Worm (Caenorhabditis elegans): ENCODE data around the gene T07D3.2.

ce11 chrII:911680-912079, 9.9 kb downstream of the T07D3.2 start, which contains the start of gene fbxc-31:
- TF ChIP-seq elt-3 (tag; optimal IDR thresholded peaks at IDR 0.05) (no peak), sem-4 (tag; optimal IDR thresholded peaks at IDR 0.05) (no peak), unc-39 (tag; optimal IDR thresholded peaks at IDR 0.05) (no peak), lin-13 (GFP tag; optimal IDR thresholded peaks at IDR 0.05) (no peak), nhr-237 (tag; optimal IDR thresholded peaks at IDR 0.05) (no peak), nhr-12 (tag; optimal IDR thresholded peaks at IDR 0.05) (no peak), ztf-11 (tag; optimal IDR thresholded peaks at IDR 0.05) (no peak), ceh-82 (tag; optimal IDR thresholded peaks at IDR 0.05) (no peak), skn-1 (tag; optimal IDR thresholded peaks at IDR 0.05) (no peak), mab-5 (tag; optimal IDR thresholded peaks at IDR 0.05) (no peak)

All from whole organism, L2 larva.